Worm (Caenorhabditis elegans): ENCODE results near the gene R13A1.5.

The R13A1.5 gene

DNA sequence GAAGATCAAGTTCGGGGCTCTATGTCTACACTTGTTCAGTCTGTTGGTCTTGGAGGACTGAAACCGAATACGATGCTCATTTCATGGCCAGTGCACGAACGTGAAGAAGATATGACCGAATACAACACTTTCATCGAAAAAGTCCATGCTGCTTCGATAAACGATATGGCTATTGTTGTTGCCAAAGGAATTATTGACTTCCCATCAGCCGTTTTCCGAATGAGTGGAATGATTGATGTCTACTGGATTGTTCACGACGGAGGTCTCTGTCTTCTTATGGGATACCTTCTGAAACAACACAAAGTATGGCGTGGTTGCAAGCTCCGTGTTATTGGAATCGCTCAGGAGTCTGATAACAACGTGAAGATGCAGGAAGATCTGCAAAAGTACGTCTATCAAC is 24.6 kb upstream of the R13A1.5 start:
- TF ChIP-seq fos-1 (tag; optimal IDR thresholded peaks at IDR 0.05), result no peak

DNA sequence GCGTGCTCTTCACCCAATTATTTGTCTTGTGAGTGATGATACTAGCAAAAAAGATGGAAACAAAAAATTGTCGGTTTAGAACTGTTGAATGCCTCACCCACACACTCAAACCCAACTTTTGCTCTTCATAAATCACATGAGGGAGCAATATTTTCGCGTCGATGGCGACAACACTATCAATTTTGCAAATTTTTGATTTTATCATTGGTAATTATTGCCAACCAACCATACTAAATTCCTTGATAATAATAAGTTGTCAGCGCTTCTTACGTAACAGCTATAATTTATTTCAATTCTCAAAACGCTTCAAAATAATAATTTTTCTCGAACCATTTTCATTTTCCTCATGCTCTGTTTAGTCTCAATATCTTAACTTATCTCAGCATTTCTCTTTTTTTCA is 21.1 kb upstream of the R13A1.5 start:
- TF ChIP-seq dmd-4 (tag; optimal IDR thresholded peaks at IDR 0.05) (no peak), elt-3 (tag; optimal IDR thresholded peaks at IDR 0.05) (no peak), ZK546.5 (tag; optimal IDR thresholded peaks at IDR 0.05) (no peak), ceh-16 (tag; optimal IDR thresholded peaks at IDR 0.05) (no peak), ztf-4 (tag; optimal IDR thresholded peaks at IDR 0.05) (no peak), fos-1 (tag; optimal IDR thresholded peaks at IDR 0.05) (peak; percentile 44), nhr-10 (tag; optimal IDR thresholded peaks at IDR 0.05) (no peak), nhr-129 (tag; optimal IDR thresholded peaks at IDR 0.05) (no peak)

DNA sequence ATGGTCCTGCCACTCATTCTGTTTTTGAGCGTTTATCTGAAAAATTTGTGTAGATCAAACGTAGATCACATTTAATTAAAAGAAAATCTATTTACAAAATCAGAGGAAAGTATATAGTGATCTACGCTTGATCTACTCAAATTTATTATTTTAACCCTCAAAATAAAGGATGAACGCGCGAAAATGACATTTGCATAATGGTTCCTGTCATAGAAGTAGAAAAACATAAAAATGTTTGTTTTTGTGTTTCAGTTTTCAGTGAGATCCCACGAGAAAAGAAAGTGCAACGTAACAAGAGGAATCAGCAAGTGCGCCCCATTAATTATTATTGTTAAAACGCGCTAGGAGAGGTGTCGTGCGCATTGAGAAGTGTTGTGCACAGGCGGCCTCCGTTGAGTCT is 19.7 kb upstream of the R13A1.5 start:
- TF ChIP-seq nhr-129 (tag; optimal IDR thresholded peaks at IDR 0.05), result no peak
- TF ChIP-seq elt-1 (tag; optimal IDR thresholded peaks at IDR 0.05), result no peak
- no peak for TF ChIP-seq ztf-4 (tag; optimal IDR thresholded peaks at IDR 0.05)
- no peak for TF ChIP-seq aly-2 (tag; optimal IDR thresholded peaks at IDR 0.05)
- no peak for TF ChIP-seq blmp-1 (tag; optimal IDR thresholded peaks at IDR 0.05; ENCODE audit: insufficient read depth)
- TF ChIP-seq ztf-11 (tag; optimal IDR thresholded peaks at IDR 0.05), result no peak
- no peak for TF ChIP-seq mbf-1 (tag; optimal IDR thresholded peaks at IDR 0.05)
- no peak for TF ChIP-seq lin-13 (GFP tag; optimal IDR thresholded peaks at IDR 0.05)
- no peak for TF ChIP-seq nhr-6 (tag; optimal IDR thresholded peaks at IDR 0.05)
- no peak for TF ChIP-seq ama-1 (optimal IDR thresholded peaks at IDR 0.05)
- TF ChIP-seq zag-1 (tag; optimal IDR thresholded peaks at IDR 0.05), result no peak

DNA sequence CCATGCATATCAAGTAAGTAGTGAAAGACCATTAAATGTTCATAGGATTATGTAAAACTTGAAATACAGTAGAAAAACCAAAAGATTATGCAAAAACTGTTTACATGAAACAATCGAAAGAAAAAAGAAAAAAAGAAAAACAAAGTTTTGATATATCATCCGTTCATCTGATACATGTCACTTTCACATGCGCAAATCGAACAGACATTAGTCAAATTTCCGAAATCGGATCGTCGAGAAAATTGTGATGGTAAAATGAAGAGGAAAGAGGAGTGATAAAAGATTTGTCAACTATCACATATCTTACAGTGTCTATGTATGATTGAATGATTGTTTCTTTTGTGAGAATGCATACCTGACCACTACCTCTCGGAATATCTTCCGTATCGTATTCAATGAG is 17.3 kb upstream of the R13A1.5 start:
- TF ChIP-seq R02D3.7 (tag; optimal IDR thresholded peaks at IDR 0.05) (no peak), nhr-237 (tag; optimal IDR thresholded peaks at IDR 0.05) (no peak), skn-1 (tag; optimal IDR thresholded peaks at IDR 0.05) (no peak), nhr-11 (tag; optimal IDR thresholded peaks at IDR 0.05) (no peak), ama-1 (optimal IDR thresholded peaks at IDR 0.05) (no peak), ztf-4 (tag; optimal IDR thresholded peaks at IDR 0.05) (no peak), sma-9 (GFP tag; optimal IDR thresholded peaks at IDR 0.05) (no peak), sma-9 (tag; optimal IDR thresholded peaks at IDR 0.05) (no peak), lsy-2 (tag; optimal IDR thresholded peaks at IDR 0.05) (no peak), sem-4 (tag; optimal IDR thresholded peaks at IDR 0.05) (no peak), nhr-10 (tag; optimal IDR thresholded peaks at IDR 0.05) (no peak), lin-11 (tag; optimal IDR thresholded peaks at IDR 0.05) (no peak), nhr-129 (tag; optimal IDR thresholded peaks at IDR 0.05) (no peak), fos-1 (tag; optimal IDR thresholded peaks at IDR 0.05) (no peak), snpc-4 (tag; optimal IDR thresholded peaks at IDR 0.05) (no peak), lin-13 (GFP tag; optimal IDR thresholded peaks at IDR 0.05) (no peak), crh-2 (tag; optimal IDR thresholded peaks at IDR 0.05) (no peak), blmp-1 (tag; optimal IDR thresholded peaks at IDR 0.05; ENCODE audit: insufficient read depth) (no peak), zag-1 (tag; optimal IDR thresholded peaks at IDR 0.05) (no peak), elt-1 (tag; optimal IDR thresholded peaks at IDR 0.05) (no peak), F13H6.1 (tag; optimal IDR thresholded peaks at IDR 0.05) (no peak)

DNA sequence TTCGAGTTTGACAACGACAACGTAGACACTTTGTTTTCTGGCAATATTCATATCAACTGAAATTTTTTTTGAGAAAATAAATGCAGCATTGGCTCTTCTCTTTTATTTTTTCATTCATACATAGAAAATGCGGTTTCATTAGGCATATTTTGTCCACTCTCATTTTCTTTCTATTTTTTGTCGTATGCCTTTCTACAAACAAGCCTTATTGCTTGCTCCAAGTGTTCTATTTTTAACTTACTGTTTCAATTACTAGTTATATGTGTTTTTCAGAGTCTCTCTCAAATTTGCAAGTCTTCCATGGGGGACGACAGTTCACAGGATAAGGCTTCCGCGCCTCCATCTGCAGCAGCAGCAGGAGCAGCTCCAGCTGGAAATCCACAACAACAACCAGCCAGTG is 14.3 kb upstream of the R13A1.5 start, which contains the start of gene kcc-1:
Gene kcc-1, plus strand, starts transcription at position 301 of the 400 bp plus-strand sequence.
- TF ChIP-seq crh-2 (tag; optimal IDR thresholded peaks at IDR 0.05) (no peak), C34F6.9 (tag; optimal IDR thresholded peaks at IDR 0.05) (no peak), nhr-25 (tag; optimal IDR thresholded peaks at IDR 0.05) (no peak), nhr-6 (tag; optimal IDR thresholded peaks at IDR 0.05) (no peak), unc-62 (GFP tag; optimal IDR thresholded peaks at IDR 0.05) (no peak), ama-1 (optimal IDR thresholded peaks at IDR 0.05) (no peak), nhr-12 (tag; optimal IDR thresholded peaks at IDR 0.05) (no peak), zag-1 (tag; optimal IDR thresholded peaks at IDR 0.05) (no peak), mbf-1 (tag; optimal IDR thresholded peaks at IDR 0.05) (no peak)

DNA sequence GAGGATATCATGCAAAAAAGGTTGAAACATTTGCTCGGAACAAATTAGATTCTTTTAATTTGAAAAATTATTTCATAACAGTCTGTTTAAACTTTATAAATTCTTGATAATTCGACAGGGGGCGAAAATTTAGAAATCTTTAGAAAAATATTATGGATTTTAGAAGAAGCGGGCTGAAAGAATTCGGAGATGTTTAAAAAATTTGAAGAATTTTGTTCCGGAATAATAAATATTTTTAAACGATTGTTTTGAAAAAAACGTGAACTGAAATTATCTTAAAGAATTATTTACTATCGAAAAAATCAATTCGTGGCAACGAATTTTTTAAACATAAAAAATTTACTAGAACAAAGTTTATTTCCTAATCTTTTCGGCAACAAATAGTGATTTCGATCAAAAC is 12.1 kb upstream of the R13A1.5 start, which contains the start of gene R13A1.3:
Gene R13A1.3, plus strand, starts transcription at position 301 of the 400 bp plus-strand sequence.
- TF ChIP-seq mdl-1 (tag; optimal IDR thresholded peaks at IDR 0.05) (no peak), nhr-77 (tag; optimal IDR thresholded peaks at IDR 0.05) (no peak), C34F6.9 (tag; optimal IDR thresholded peaks at IDR 0.05) (no peak), ztf-11 (tag; optimal IDR thresholded peaks at IDR 0.05) (no peak), ceh-16 (tag; optimal IDR thresholded peaks at IDR 0.05) (no peak), blmp-1 (tag; optimal IDR thresholded peaks at IDR 0.05; ENCODE audit: insufficient read depth) (no peak), mbf-1 (tag; optimal IDR thresholded peaks at IDR 0.05) (no peak), elt-3 (tag; optimal IDR thresholded peaks at IDR 0.05) (no peak), nhr-237 (tag; optimal IDR thresholded peaks at IDR 0.05) (no peak), zag-1 (tag; optimal IDR thresholded peaks at IDR 0.05) (no peak), aly-2 (tag; optimal IDR thresholded peaks at IDR 0.05) (no peak), sem-4 (tag; optimal IDR thresholded peaks at IDR 0.05) (no peak), ztf-1 (GFP tag; conservative IDR thresholded peaks at IDR 0.05) (no peak), elt-1 (tag; optimal IDR thresholded peaks at IDR 0.05) (no peak), nhr-25 (tag; optimal IDR thresholded peaks at IDR 0.05) (no peak), Y55F3AM.14 (GFP tag; optimal IDR thresholded peaks at IDR 0.05) (no peak), unc-62 (GFP tag; optimal IDR thresholded peaks at IDR 0.05) (no peak)

Data from whole organism, L2 larva.